Worm (Caenorhabditis elegans) whole organism, L2 larva: Measurements from ENCODE around the gene lin-3.
A peak's percentile ranks its signal among the peaks of the same experiment; 100 is the strongest.

Source experiments
- F13H6.1 ChIP-seq: sonication (generic microtip); optimal IDR thresholded peaks from 2 replicates; lab custom pipeline; 2016; ENCODE audit warnings: missing genetic modification characterization, missing compliant biosample characterization
- R02D3.7 ChIP-seq: fragments of 150-350 bp; optimal IDR thresholded peaks from 2 replicates; lab custom pipeline; 2014; ENCODE audit warnings: missing biosample characterization, missing genetic modification characterization
- Y55F3AM.14 ChIP-seq: fragments of 200-800 bp; sonication (Bioruptor generic); optimal IDR thresholded peaks from 2 replicates; lab custom pipeline; 2018; ENCODE audit warnings: mild to moderate bottlenecking, missing genetic modification characterization, missing compliant biosample characterization
- ZK546.5 ChIP-seq: sonication (generic microtip); optimal IDR thresholded peaks from 2 replicates; lab custom pipeline; 2017; ENCODE audit warnings: missing biosample characterization, missing genetic modification characterization
- alr-1 ChIP-seq: fragments of 150-350 bp; optimal IDR thresholded peaks from 2 replicates; lab custom pipeline; 2014; ENCODE audit warnings: missing biosample characterization, missing genetic modification characterization
- ama-1 ChIP-seq: fragments of 150-350 bp; optimal IDR thresholded peaks from 2 replicates; lab custom pipeline; 2018; ENCODE audit warnings: inconsistent platforms
- blmp-1 ChIP-seq: sonication (generic microtip); optimal IDR thresholded peaks from 2 replicates; lab custom pipeline; 2017; ENCODE audit warnings: missing genetic modification characterization, mild to moderate bottlenecking, missing compliant biosample characterization, antibody characterized with exemption, moderate library complexity; ENCODE audit not compliant: insufficient read depth
- ceh-16 ChIP-seq: fragments of 150-350 bp; optimal IDR thresholded peaks from 2 replicates; lab custom pipeline; 2014; ENCODE audit warnings: missing biosample characterization, missing genetic modification characterization
- ceh-82 ChIP-seq: fragments of 150-350 bp; optimal IDR thresholded peaks from 2 replicates; lab custom pipeline; 2014; ENCODE audit warnings: missing biosample characterization, missing genetic modification characterization
- crh-2 ChIP-seq: sonication (generic microtip); optimal IDR thresholded peaks from 2 replicates; lab custom pipeline; 2017; ENCODE audit warnings: missing biosample characterization, missing genetic modification characterization
- dmd-4 ChIP-seq: sonication (generic microtip); optimal IDR thresholded peaks from 2 replicates; lab custom pipeline; 2017; ENCODE audit warnings: missing biosample characterization, missing genetic modification characterization
- elt-1 ChIP-seq: fragments of 150-350 bp; optimal IDR thresholded peaks from 2 replicates; lab custom pipeline; 2014; ENCODE audit warnings: missing biosample characterization, missing genetic modification characterization
- fos-1 ChIP-seq: fragments of 150-350 bp; optimal IDR thresholded peaks from 2 replicates; lab custom pipeline; 2014; ENCODE audit warnings: missing biosample characterization, missing genetic modification characterization
- gmeb-1 ChIP-seq: fragments of 150-350 bp; optimal IDR thresholded peaks from 2 replicates; lab custom pipeline; 2014; ENCODE audit warnings: missing biosample characterization, missing genetic modification characterization
- lin-11 ChIP-seq: fragments of 150-350 bp; sonication (generic microtip); optimal IDR thresholded peaks from 2 replicates; lab custom pipeline; 2014; ENCODE audit warnings: missing biosample characterization, missing genetic modification characterization, inconsistent platforms, mixed read lengths
- lin-13 ChIP-seq: fragments of 150-350 bp; optimal IDR thresholded peaks from 2 replicates; lab custom pipeline; 2014; ENCODE audit warnings: missing biosample characterization, missing genetic modification reagents, missing genetic modification characterization
- lin-39 ChIP-seq: fragments of 150-350 bp; optimal IDR thresholded peaks from 2 replicates; lab custom pipeline; 2014; ENCODE audit warnings: missing biosample characterization, missing genetic modification reagents, missing genetic modification characterization
- lsy-2 ChIP-seq, 2 experiments: fragments of 150-350 bp in 1 of 2; sonication (generic microtip) in 1 of 2; optimal IDR thresholded peaks; 2 replicates each; lab custom pipeline; 2014 to 2017; ENCODE audit warnings: missing biosample characterization in 2 of 2, missing genetic modification characterization in 2 of 2
- mbf-1 ChIP-seq: sonication (generic microtip); optimal IDR thresholded peaks from 2 replicates; lab custom pipeline; 2017; ENCODE audit warnings: missing biosample characterization, missing genetic modification characterization
- mdl-1 ChIP-seq, 2 experiments: fragments of 150-350 bp in 1 of 2; sonication (generic microtip) in 1 of 2; optimal IDR thresholded peaks; 2 replicates each; lab custom pipeline; 2017; ENCODE audit warnings: missing biosample characterization in 2 of 2, missing genetic modification characterization in 2 of 2
- nhr-10 ChIP-seq: sonication (generic microtip); optimal IDR thresholded peaks from 2 replicates; lab custom pipeline; 2017; ENCODE audit warnings: missing biosample characterization, missing genetic modification characterization
- nhr-11 ChIP-seq: fragments of 150-350 bp; optimal IDR thresholded peaks from 2 replicates; lab custom pipeline; 2014; ENCODE audit warnings: missing biosample characterization, missing genetic modification characterization
- nhr-12 ChIP-seq: fragments of 150-350 bp; optimal IDR thresholded peaks from 2 replicates; lab custom pipeline; 2014; ENCODE audit warnings: missing biosample characterization, missing genetic modification characterization
- nhr-21 ChIP-seq: fragments of 150-350 bp; optimal IDR thresholded peaks from 2 replicates; lab custom pipeline; 2014; ENCODE audit warnings: missing biosample characterization, missing genetic modification characterization
- nhr-23 ChIP-seq: fragments of 150-350 bp; optimal IDR thresholded peaks from 2 replicates; lab custom pipeline; 2014; ENCODE audit warnings: missing biosample characterization, missing genetic modification reagents, missing genetic modification characterization
- nhr-237 ChIP-seq: fragments of 150-350 bp; optimal IDR thresholded peaks from 2 replicates; lab custom pipeline; 2014; ENCODE audit warnings: missing biosample characterization, missing genetic modification characterization
- nhr-25 ChIP-seq: fragments of 150-350 bp; sonication (generic microtip); optimal IDR thresholded peaks from 3 replicates; lab custom pipeline; 2014; ENCODE audit warnings: missing biosample characterization, missing genetic modification characterization
- nhr-6 ChIP-seq: fragments of 150-350 bp; optimal IDR thresholded peaks from 2 replicates; lab custom pipeline; 2014; ENCODE audit warnings: missing biosample characterization, missing genetic modification characterization
- nhr-77 ChIP-seq: fragments of 150-350 bp; optimal IDR thresholded peaks from 2 replicates; lab custom pipeline; 2014; ENCODE audit warnings: missing biosample characterization, missing genetic modification characterization
- peb-1 ChIP-seq: fragments of 150-350 bp; optimal IDR thresholded peaks from 2 replicates; lab custom pipeline; 2014; ENCODE audit warnings: missing biosample characterization, missing genetic modification characterization
- skn-1 ChIP-seq: sonication (generic microtip); optimal IDR thresholded peaks from 2 replicates; lab custom pipeline; 2017; ENCODE audit warnings: missing biosample characterization, missing genetic modification characterization
- sma-3 ChIP-seq: sonication (generic microtip); optimal IDR thresholded peaks from 2 replicates; lab custom pipeline; 2016; ENCODE audit warnings: missing genetic modification reagents, missing genetic modification characterization, missing compliant biosample characterization
- sma-9 ChIP-seq, 2 experiments: fragments of 150-350 bp in 1 of 2; sonication (generic microtip) in 1 of 2; optimal IDR thresholded peaks; 2 replicates each; lab custom pipeline; 2014 to 2016; ENCODE audit warnings: missing genetic modification characterization in 2 of 2, mild to moderate bottlenecking in 1 of 2, missing biosample characterization in 1 of 2, missing compliant biosample characterization in 1 of 2, missing genetic modification reagents in 1 of 2, moderate library complexity in 1 of 2
- snpc-4 ChIP-seq: fragments of 150-350 bp; optimal IDR thresholded peaks from 2 replicates; lab custom pipeline; 2014; ENCODE audit warnings: missing biosample characterization, missing genetic modification characterization
- unc-39 ChIP-seq: fragments of 150-350 bp; optimal IDR thresholded peaks from 2 replicates; lab custom pipeline; 2014; ENCODE audit warnings: missing biosample characterization, missing genetic modification characterization
- unc-55 ChIP-seq: fragments of 150-350 bp; sonication (generic microtip); optimal IDR thresholded peaks from 3 replicates; lab custom pipeline; 2014; ENCODE audit warnings: missing biosample characterization, missing genetic modification reagents, missing genetic modification characterization
- zag-1 ChIP-seq: fragments of 150-350 bp; optimal IDR thresholded peaks from 2 replicates; lab custom pipeline; 2014; ENCODE audit warnings: missing biosample characterization, missing genetic modification characterization
- ztf-11 ChIP-seq: sonication (generic microtip); optimal IDR thresholded peaks from 2 replicates; lab custom pipeline; 2017; ENCODE audit warnings: missing biosample characterization, missing genetic modification characterization
- ztf-4 ChIP-seq: fragments of 150-350 bp; optimal IDR thresholded peaks from 2 replicates; lab custom pipeline; 2014; ENCODE audit warnings: missing biosample characterization, missing genetic modification characterization

Gene lin-3

ce11 chrIV:11008255-11008654, 45.9 kb upstream of the lin-3 start (continued):
- TF ChIP-seq nhr-10 (tag; lab: Kevin White, UChicago), result no peak
- TF ChIP-seq F13H6.1 (tag; lab: Kevin White, UChicago), result peak; percentile 1
- no peak for TF ChIP-seq mbf-1 (tag; lab: Kevin White, UChicago)
- TF ChIP-seq nhr-23 (tag; lab: Kevin White, UChicago), result no peak
- TF ChIP-seq, all 48 proteins: peak for 10

- TF ChIP-seq nhr-77 (no peak), unc-55 (GFP tag; lab: Kevin White, UChicago) (no peak), unc-39 (tag; lab: Kevin White, UChicago) (no peak), Y55F3AM.14 (no peak), dmd-4 (tag; lab: Kevin White, UChicago) (no peak), nhr-6 (tag; lab: Kevin White, UChicago) (no peak), fos-1 (tag; lab: Kevin White, UChicago) (no peak), gmeb-1 (tag; lab: Kevin White, UChicago) (no peak), sma-3 (no peak), ZK546.5 (tag; lab: Kevin White, UChicago) (no peak), blmp-1 (tag; lab: Kevin White, UChicago) (no peak), ama-1 (lab: Kevin White, UChicago) (no peak)
These were observed 45.1 kb upstream of the lin-3 start, which contains the start of gene F13H10.6 for ce11 chrIV:11008996-11009395. Gene F13H10.6, plus strand, starts transcription at chrIV:11009296.

- TF ChIP-seq lsy-2 (tag; optimal IDR thresholded peaks at IDR 0.05; lab: Kevin White, UChicago) (no peak), nhr-11 (tag; lab: Kevin White, UChicago) (no peak), crh-2 (tag; lab: Kevin White, UChicago) (no peak), unc-55 (GFP tag; lab: Kevin White, UChicago) (no peak), nhr-23 (tag; lab: Kevin White, UChicago) (no peak), nhr-21 (tag; lab: Kevin White, UChicago) (no peak), ama-1 (lab: Kevin White, UChicago) (no peak), R02D3.7 (tag; lab: Kevin White, UChicago) (no peak), nhr-10 (tag; lab: Kevin White, UChicago) (no peak), alr-1 (no peak), gmeb-1 (tag; lab: Kevin White, UChicago) (no peak)
These were observed 44.2 kb upstream of the lin-3 start for ce11 chrIV:11009928-11010327.

- no peak for TF ChIP-seq lin-13 (GFP tag; lab: Kevin White, UChicago)
- no peak for TF ChIP-seq ztf-4 (tag; lab: Kevin White, UChicago)
- no peak for TF ChIP-seq nhr-21 (tag; lab: Kevin White, UChicago)
- no peak for TF ChIP-seq ceh-16 (tag; lab: Kevin White, UChicago)
- TF ChIP-seq blmp-1 (tag; lab: Kevin White, UChicago), result no peak
- no peak for TF ChIP-seq sma-3
These were observed 42.2 kb upstream of the lin-3 start, which contains the start of gene ndx-9 for ce11 chrIV:11011920-11012319. Gene ndx-9, minus strand, starts transcription at chrIV:11012020.

- TF ChIP-seq R02D3.7 (tag; lab: Kevin White, UChicago) (no peak), elt-1 (tag; lab: Kevin White, UChicago) (no peak), nhr-237 (tag; lab: Kevin White, UChicago) (no peak), ceh-82 (tag; lab: Kevin White, UChicago) (no peak), lsy-2 (tag; optimal IDR thresholded peaks at IDR 0.05; lab: Kevin White, UChicago) (no peak), ZK546.5 (tag; lab: Kevin White, UChicago) (no peak), nhr-25 (tag; lab: Kevin White, UChicago) (no peak), crh-2 (tag; lab: Kevin White, UChicago) (peak; percentile 62), lin-11 (tag; lab: Kevin White, UChicago) (no peak), F13H6.1 (tag; lab: Kevin White, UChicago) (no peak), mdl-1 (tag; optimal IDR thresholded peaks at IDR 0.05; lab: Kevin White, UChicago) (peak in 1 of 2 experiments; percentile 27), snpc-4 (tag; lab: Kevin White, UChicago) (no peak), ceh-16 (tag; lab: Kevin White, UChicago) (no peak), sma-9 (GFP tag; optimal IDR thresholded peaks at IDR 0.05; lab: Kevin White, UChicago) (peak; percentile 31), sma-9 (tag; optimal IDR thresholded peaks at IDR 0.05; lab: Kevin White, UChicago) (no peak), fos-1 (tag; lab: Kevin White, UChicago) (peak; percentile 59), sma-3 (no peak), peb-1 (no peak), ztf-11 (no peak), nhr-12 (tag; lab: Kevin White, UChicago) (no peak), dmd-4 (tag; lab: Kevin White, UChicago) (no peak), nhr-23 (tag; lab: Kevin White, UChicago) (no peak), lin-39 (no peak), zag-1 (tag; lab: Kevin White, UChicago) (no peak), skn-1 (no peak), nhr-6 (tag; lab: Kevin White, UChicago) (no peak)
These were observed 38.2 kb upstream of the lin-3 start, which contains the start of gene F13H10.3 for ce11 chrIV:11015881-11016280. Gene F13H10.3, minus strand, starts transcription at chrIV:11015953.
